Fruit fly (Drosophila melanogaster) whole organism, embryonic: ENCODE data around the gene CG14893.

Source experiments
- Aef1 ChIP-seq: fragments of 200-800 bp; sonication (Bioruptor generic); IDR thresholded peaks from 3 replicates; pipeline ENCODE4 v1.3.6; 2022; ENCODE audit warnings: missing biosample characterization, missing genetic modification characterization
- B-H1 ChIP-seq: fragments of 200-800 bp; sonication (Bioruptor generic); IDR thresholded peaks from 3 replicates; pipeline ENCODE4 v1.3.6; 2022; ENCODE audit warnings: missing biosample characterization, missing genetic modification characterization
- CG10543 ChIP-seq: fragments of 200-800 bp; sonication (Bioruptor generic); optimal IDR thresholded peaks from 3 replicates; lab custom pipeline; 2017; ENCODE audit warnings: missing biosample characterization, mild to moderate bottlenecking, missing genetic modification characterization, moderate library complexity
- CG11696 ChIP-seq: fragments of 200-800 bp; sonication (Bioruptor generic); IDR thresholded peaks from 2 replicates; pipeline ENCODE4 v1.3.6; 2022; ENCODE audit warnings: missing biosample characterization, missing genetic modification characterization
- CG12219 ChIP-seq: fragments of 200-800 bp; sonication (Bioruptor generic); optimal IDR thresholded peaks from 3 replicates; lab custom pipeline; 2018; ENCODE audit warnings: missing biosample characterization, mild to moderate bottlenecking, missing genetic modification characterization
- CG12236 ChIP-seq: fragments of 200-800 bp; sonication (Bioruptor generic); optimal IDR thresholded peaks from 2 replicates; lab custom pipeline; 2016; ENCODE audit warnings: missing biosample characterization, missing genetic modification characterization
- CG12391 ChIP-seq: fragments of 200-800 bp; sonication (Bioruptor generic); optimal IDR thresholded peaks from 3 replicates; lab custom pipeline; 2018; ENCODE audit warnings: missing biosample characterization, mild to moderate bottlenecking, missing genetic modification characterization, moderate library complexity
- CG13424 ChIP-seq: fragments of 200-800 bp; sonication (Bioruptor generic); optimal IDR thresholded peaks from 2 replicates; lab custom pipeline; 2019; ENCODE audit warnings: missing biosample characterization, mild to moderate bottlenecking, missing genetic modification characterization, moderate library complexity
- CG15696 ChIP-seq: fragments of 200-800 bp; sonication (Bioruptor generic); optimal IDR thresholded peaks from 2 replicates; lab custom pipeline; 2019; ENCODE audit warnings: missing biosample characterization, mild to moderate bottlenecking, missing genetic modification characterization, moderate library complexity
- CG17829 ChIP-seq: fragments of 200-800 bp; optimal IDR thresholded peaks from 2 replicates; lab custom pipeline; 2019; ENCODE audit warnings: missing biosample characterization, mild to moderate bottlenecking, missing genetic modification characterization, moderate library complexity
- CG1832 ChIP-seq: fragments of 200-800 bp; sonication (Bioruptor generic); optimal IDR thresholded peaks from 2 replicates; lab custom pipeline; 2017; ENCODE audit warnings: missing biosample characterization, mild to moderate bottlenecking, missing genetic modification characterization, inconsistent platforms
- CG18599 ChIP-seq: fragments of 200-800 bp; sonication (Bioruptor generic); optimal IDR thresholded peaks from 3 replicates; lab custom pipeline; 2017; ENCODE audit warnings: missing biosample characterization, missing genetic modification characterization, mild to moderate bottlenecking, moderate library complexity, missing genetic modification reagents
- CG30403 ChIP-seq: fragments of 200-800 bp; sonication (Bioruptor generic); optimal IDR thresholded peaks from 3 replicates; lab custom pipeline; 2016; ENCODE audit warnings: missing biosample characterization, missing genetic modification characterization
- CG3281 ChIP-seq: fragments of 200-800 bp; sonication (Bioruptor generic); optimal IDR thresholded peaks from 3 replicates; lab custom pipeline; 2017; ENCODE audit warnings: missing biosample characterization, mild to moderate bottlenecking, missing genetic modification characterization
- CG34376 ChIP-seq: fragments of 200-800 bp; sonication (Bioruptor generic); optimal IDR thresholded peaks from 2 replicates; lab custom pipeline; 2018; ENCODE audit warnings: missing biosample characterization, mild to moderate bottlenecking, missing genetic modification characterization
- CG3838 ChIP-seq: fragments of 200-800 bp; sonication (Bioruptor generic); optimal IDR thresholded peaks from 3 replicates; lab custom pipeline; 2016; ENCODE audit warnings: missing biosample characterization, missing genetic modification characterization
- CG6654 ChIP-seq: fragments of 200-800 bp; sonication (Bioruptor generic); optimal IDR thresholded peaks from 2 replicates; lab custom pipeline; 2017; ENCODE audit warnings: missing biosample characterization, mild to moderate bottlenecking, missing genetic modification characterization
- CG6765 ChIP-seq: fragments of 200-800 bp; sonication (Bioruptor generic); optimal IDR thresholded peaks from 3 replicates; lab custom pipeline; 2017; ENCODE audit warnings: missing biosample characterization, mild to moderate bottlenecking, missing genetic modification characterization
- CG8281 ChIP-seq: fragments of 200-800 bp; sonication (Bioruptor generic); optimal IDR thresholded peaks from 2 replicates; lab custom pipeline; 2018; ENCODE audit warnings: missing biosample characterization, mild to moderate bottlenecking, missing genetic modification characterization, moderate library complexity
- CG8388 ChIP-seq: fragments of 200-800 bp; sonication (Bioruptor generic); optimal IDR thresholded peaks from 2 replicates; lab custom pipeline; 2019; ENCODE audit warnings: missing biosample characterization, mild to moderate bottlenecking, missing genetic modification characterization, moderate library complexity
- CG9609 ChIP-seq: fragments of 200-800 bp; sonication (Bioruptor generic); optimal IDR thresholded peaks from 3 replicates; lab custom pipeline; 2016; ENCODE audit warnings: missing biosample characterization, missing genetic modification characterization
- CG9876 ChIP-seq: fragments of 200-800 bp; sonication (Bioruptor generic); optimal IDR thresholded peaks from 2 replicates; lab custom pipeline; 2016; ENCODE audit warnings: missing biosample characterization, missing genetic modification characterization
- Camta ChIP-seq: fragments of 200-800 bp; sonication (Bioruptor generic); optimal IDR thresholded peaks from 2 replicates; lab custom pipeline; 2016; ENCODE audit warnings: missing biosample characterization, missing genetic modification characterization
- H15 ChIP-seq: fragments of 200-800 bp; sonication (Bioruptor generic); IDR thresholded peaks from 3 replicates; pipeline ENCODE4 v1.3.6; 2022; ENCODE audit warnings: missing biosample characterization, missing genetic modification characterization
- Lhr ChIP-seq: fragments of 200-800 bp; sonication (Bioruptor generic); optimal IDR thresholded peaks from 3 replicates; lab custom pipeline; 2017; ENCODE audit warnings: mild to moderate bottlenecking, missing biosample characterization, missing genetic modification reagents, missing genetic modification characterization
- Meics ChIP-seq: fragments of 200-800 bp; sonication (Bioruptor generic); optimal IDR thresholded peaks from 2 replicates; lab custom pipeline; 2017; ENCODE audit warnings: missing biosample characterization, mild to moderate bottlenecking, missing genetic modification characterization
- Oaz ChIP-seq: fragments of 200-800 bp; sonication (Bioruptor generic); IDR thresholded peaks from 2 replicates; pipeline ENCODE4 v1.3.6; 2022; ENCODE audit warnings: missing biosample characterization, missing genetic modification characterization
- Scr ChIP-seq: fragments of 200-800 bp; sonication (Bioruptor generic); IDR thresholded peaks from 2 replicates; pipeline ENCODE4 v1.3.6; 2022; ENCODE audit warnings: missing biosample characterization, missing genetic modification characterization; ENCODE audit not compliant: partially characterized antibody
- chn ChIP-seq: fragments of 200-800 bp; sonication (Bioruptor generic); optimal IDR thresholded peaks from 2 replicates; lab custom pipeline; 2016; ENCODE audit warnings: missing biosample characterization, missing genetic modification characterization
- crp ChIP-seq, 2 experiments: fragments of 200-800 bp; sonication (Bioruptor generic); optimal IDR thresholded peaks; 2 replicates in 1 of 2; 3 replicates in 1 of 2; lab custom pipeline; 2017; ENCODE audit warnings: missing biosample characterization in 2 of 2, missing genetic modification characterization in 2 of 2, mild to moderate bottlenecking in 1 of 2, moderate library complexity in 1 of 2
- fd64A ChIP-seq: fragments of 200-800 bp; sonication (Bioruptor generic); optimal IDR thresholded peaks from 3 replicates; lab custom pipeline; 2018; ENCODE audit warnings: missing biosample characterization, mild to moderate bottlenecking, missing genetic modification characterization
- grn ChIP-seq: fragments of 200-800 bp; sonication (Bioruptor generic); optimal IDR thresholded peaks from 3 replicates; lab custom pipeline; 2017; ENCODE audit warnings: missing biosample characterization, missing genetic modification characterization
- hb ChIP-seq: fragments of 200-800 bp; sonication (Bioruptor generic); IDR thresholded peaks from 3 replicates; pipeline ENCODE4 v1.3.6; 2022; ENCODE audit warnings: missing biosample characterization, missing genetic modification characterization; ENCODE audit not compliant: partially characterized antibody
- lmd ChIP-seq: fragments of 200-800 bp; sonication (Bioruptor generic); IDR thresholded peaks from 2 replicates; pipeline ENCODE4 v1.3.6; 2022; ENCODE audit warnings: missing biosample characterization, missing genetic modification characterization
- mirr ChIP-seq: fragments of 200-800 bp; sonication (Bioruptor generic); optimal IDR thresholded peaks from 3 replicates; lab custom pipeline; 2018; ENCODE audit warnings: missing biosample characterization, mild to moderate bottlenecking, missing genetic modification characterization
- oc ChIP-seq: fragments of 200-800 bp; sonication (Bioruptor generic); optimal IDR thresholded peaks from 2 replicates; lab custom pipeline; 2018; ENCODE audit warnings: missing biosample characterization, mild to moderate bottlenecking, missing genetic modification characterization, moderate library complexity
- onecut ChIP-seq: fragments of 200-800 bp; sonication (Bioruptor generic); IDR thresholded peaks from 2 replicates; pipeline ENCODE4 v1.3.6; 2022; ENCODE audit warnings: missing biosample characterization, missing genetic modification characterization
- pan ChIP-seq, 4 experiments: fragments of >200 bp in 3 of 4; fragments of 200-800 bp in 1 of 4; sonication (Bioruptor generic) in 1 of 4; optimal IDR thresholded peaks in 3 of 4; IDR thresholded peaks in 1 of 4; 2 replicates each; pipeline versions ENCODE4 v1.3.6 to Lab custom; 2017 to 2022; ENCODE audit warnings: missing biosample characterization in 2 of 4, missing genetic modification characterization in 2 of 4, mixed read lengths in 1 of 4
- pnt ChIP-seq: fragments of 200-800 bp; sonication (Bioruptor generic); optimal IDR thresholded peaks from 3 replicates; lab custom pipeline; 2016; ENCODE audit warnings: missing biosample characterization, missing genetic modification characterization
- prd ChIP-seq, 3 experiments: fragments of >200 bp in 2 of 3; fragments of 200-800 bp in 1 of 3; sonication (Bioruptor generic) in 1 of 3; optimal IDR thresholded peaks in 2 of 3; IDR thresholded peaks in 1 of 3; 2 replicates in 2 of 3; 3 replicates in 1 of 3; pipeline versions ENCODE4 v1.3.6 to Lab custom; 2017 to 2022; ENCODE audit warnings: missing biosample characterization in 1 of 3, missing genetic modification characterization in 1 of 3
- pros ChIP-seq: fragments of 200-800 bp; sonication (Bioruptor generic); optimal IDR thresholded peaks from 3 replicates; lab custom pipeline; 2019; ENCODE audit warnings: missing biosample characterization, mild to moderate bottlenecking, missing genetic modification characterization, moderate library complexity
- sug ChIP-seq: fragments of 200-800 bp; optimal IDR thresholded peaks from 2 replicates; lab custom pipeline; 2019; ENCODE audit warnings: missing biosample characterization, mild to moderate bottlenecking, missing genetic modification characterization, moderate library complexity
- tap ChIP-seq: fragments of 200-800 bp; optimal IDR thresholded peaks from 3 replicates; lab custom pipeline; 2019; ENCODE audit warnings: missing biosample characterization, mild to moderate bottlenecking, missing genetic modification characterization, moderate library complexity
- tna ChIP-seq: fragments of 200-800 bp; sonication (Bioruptor generic); IDR thresholded peaks from 2 replicates; pipeline ENCODE4 v1.3.6; 2022; ENCODE audit warnings: missing biosample characterization, missing genetic modification characterization; ENCODE audit not compliant: partially characterized antibody
- ttk ChIP-seq: fragments of 200-800 bp; sonication (Bioruptor generic); IDR thresholded peaks from 2 replicates; pipeline ENCODE4 v2.1.2; 2022; ENCODE audit warnings: missing biosample characterization, missing genetic modification characterization
- twi ChIP-seq: fragments of 200-800 bp; optimal IDR thresholded peaks from 2 replicates; lab custom pipeline; 2019; ENCODE audit warnings: missing biosample characterization, mild to moderate bottlenecking, missing genetic modification characterization, moderate library complexity

The CG14893 gene

DNA sequence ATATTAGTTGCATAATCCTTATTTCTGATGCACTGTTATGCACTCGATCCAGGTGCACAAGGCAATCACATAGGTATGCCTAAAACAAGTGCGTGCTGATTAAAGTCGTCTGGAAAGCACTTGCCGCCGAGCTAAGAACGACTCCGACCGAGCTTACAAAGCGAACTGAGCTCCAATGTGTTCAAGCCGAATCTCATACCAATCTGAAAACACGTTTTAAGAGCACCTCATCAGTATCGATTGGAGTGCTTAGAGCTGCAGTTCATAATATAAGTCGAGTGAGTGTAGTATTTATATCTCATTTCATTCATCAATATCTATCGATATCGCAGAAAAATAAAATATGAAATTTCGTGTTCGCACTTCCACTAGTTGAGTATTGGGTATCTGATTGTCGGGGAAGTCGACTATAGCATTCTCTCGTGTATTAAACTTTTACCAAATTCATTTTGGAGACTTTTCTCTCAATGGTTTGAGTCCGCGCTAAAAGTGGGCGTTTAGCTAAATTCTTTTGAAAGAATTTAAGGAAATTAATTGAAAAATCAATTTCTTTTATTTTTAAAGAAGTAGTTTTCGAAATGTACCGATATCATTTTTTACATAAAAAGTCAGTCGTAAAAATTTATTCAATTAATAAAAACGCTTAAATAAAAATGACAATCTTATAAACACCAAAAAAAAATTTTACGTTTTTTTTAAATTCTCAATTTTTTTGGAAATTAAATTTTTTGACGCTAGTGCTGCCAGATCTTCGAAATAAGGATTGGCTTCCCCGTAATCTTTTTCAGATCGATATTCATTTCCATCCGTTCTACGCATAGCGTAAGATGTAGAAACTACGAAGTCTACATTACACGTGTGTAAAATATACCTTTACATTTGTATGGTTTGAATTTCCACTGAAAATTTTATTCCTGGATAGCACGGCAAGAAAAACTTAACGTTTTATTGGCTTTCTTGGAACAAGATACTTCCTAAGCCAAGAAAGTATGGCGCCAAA, 35.2 kb downstream of the CG14893 start, which contains the start of gene modSP (continued):
- TF ChIP-seq lmd (GFP tag; lab: Robert Waterston, UW) (no peak; the same call in 1 of the 2 replicates), Aef1 (GFP tag; lab: Robert Waterston, UW) (no peak), mirr (GFP tag; lab: Kevin White, UChicago) (no peak), Camta (no peak), CG30403 (peak; percentile 43), Meics (GFP tag; lab: Kevin White, UChicago) (peak; percentile 29), fd64A (GFP tag; lab: Kevin White, UChicago) (no peak), CG10543 (GFP tag; lab: Kevin White, UChicago) (peak; percentile 16), CG3281 (GFP tag; lab: Kevin White, UChicago) (no peak), CG34376 (GFP tag; lab: Kevin White, UChicago) (no peak), pnt (GFP tag; lab: Kevin White, UChicago) (no peak), CG8388 (GFP tag; lab: Kevin White, UChicago) (no peak), grn (peak; percentile 69), pan (optimal IDR thresholded peaks at IDR 0.05; lab: Kevin White, UChicago) (no peak), pan (GFP tag; optimal IDR thresholded peaks at IDR 0.05 in 1 of 2, IDR thresholded peaks at IDR 0.05 in 1 of 2) (peak in 1 of 2 experiments; percentile 61), H15 (no peak; the same call in 2 of the 3 replicates), crp (GFP tag; optimal IDR thresholded peaks at IDR 0.05; lab: Kevin White, UChicago) (no peak), hb (GFP tag; lab: Robert Waterston, UW) (peak; percentile 69), Oaz (GFP tag; lab: Robert Waterston, UW) (no peak), CG3838 (GFP tag; lab: Kevin White, UChicago) (no peak), CG9609 (GFP tag; lab: Kevin White, UChicago) (peak; percentile 31), CG12391 (tag; lab: Kevin White, UChicago) (peak; percentile 50), Lhr (GFP tag; lab: Kevin White, UChicago) (peak; percentile 94), prd (optimal IDR thresholded peaks at IDR 0.05; lab: Kevin White, UChicago) (no peak), prd (GFP tag; IDR thresholded peaks at IDR 0.05; lab: Robert Waterston, UW) (no peak), tap (tag; lab: Kevin White, UChicago) (no peak), oc (tag; lab: Kevin White, UChicago) (no peak), CG18599 (GFP tag; lab: Kevin White, UChicago) (peak; percentile 35), CG8281 (tag; lab: Kevin White, UChicago) (peak; percentile 12), CG12236 (GFP tag; lab: Kevin White, UChicago) (peak; percentile 15), CG17829 (peak; percentile 29), sug (no peak), CG15696 (tag; lab: Kevin White, UChicago) (peak; percentile 14), onecut (GFP tag; lab: Robert Waterston, UW) (peak; percentile 91), CG1832 (no peak), CG6654 (GFP tag; lab: Kevin White, UChicago) (no peak), CG6765 (no peak), chn (GFP tag; lab: Kevin White, UChicago) (peak; percentile 1), CG12219 (GFP tag; lab: Kevin White, UChicago) (no peak), CG9876 (GFP tag; lab: Kevin White, UChicago) (no peak), twi (tag; lab: Kevin White, UChicago) (no peak), Scr (GFP tag; lab: Robert Waterston, UW) (peak; percentile 74), B-H1 (GFP tag; lab: Robert Waterston, UW) (peak; percentile 21; the same call in 1 of the 3 replicates), tna (GFP tag; lab: Robert Waterston, UW) (peak; percentile 84), pros (GFP tag; lab: Kevin White, UChicago) (no peak), CG13424 (tag; lab: Kevin White, UChicago) (peak; percentile 12), CG11696 (GFP tag; lab: Robert Waterston, UW) (no peak), ttk (no peak; the same call in 1 of the 2 replicates)
